Fruit fly (Drosophila melanogaster): ENCODE results near the gene Mst27D.

The Mst27D gene

dm6 chr2L:7042150-7042811 lies 18.4 kb downstream of the Mst27D start (continued):
- peak; percentile 38 for TF ChIP-seq CG18262 (tag; optimal IDR thresholded peaks at IDR 0.05)
- TF ChIP-seq aop (GFP tag; IDR thresholded peaks at IDR 0.05) = no peak
- TF ChIP-seq CG15696 (tag; optimal IDR thresholded peaks at IDR 0.05) = no peak
- TF ChIP-seq CG9727 (GFP tag; optimal IDR thresholded peaks at IDR 0.05) = peak; percentile 41
- TF ChIP-seq al (GFP tag; IDR thresholded peaks at IDR 0.05) = peak; percentile 36
- peak; percentile 76 for TF ChIP-seq Myb (GFP tag; optimal IDR thresholded peaks at IDR 0.05)
- TF ChIP-seq H2.0 (GFP tag; IDR thresholded peaks at IDR 0.05) = no peak; the same call in none of the 2 replicates
- peak; percentile 65 for TF ChIP-seq disco-r (GFP tag; optimal IDR thresholded peaks at IDR 0.05)
- peak; percentile 58; the same call in 1 of the 3 replicates for TF ChIP-seq CG6175 (GFP tag; IDR thresholded peaks at IDR 0.05)
- peak; percentile 41; the same call in 1 of the 2 replicates for TF ChIP-seq CG32772 (GFP tag; IDR thresholded peaks at IDR 0.05)
- TF ChIP-seq H15 (GFP tag; IDR thresholded peaks at IDR 0.05) = peak; percentile 26; the same call in 1 of the 3 replicates
- TF ChIP-seq Sox100B (GFP tag; optimal IDR thresholded peaks at IDR 0.05) = peak; percentile 33
- TF ChIP-seq CG17359 (tag; optimal IDR thresholded peaks at IDR 0.05) = no peak
- no peak for TF ChIP-seq sima (GFP tag; optimal IDR thresholded peaks at IDR 0.05)
- no peak for TF ChIP-seq Fer3 (tag; optimal IDR thresholded peaks at IDR 0.05)
- TF ChIP-seq Abd-B (GFP tag; optimal IDR thresholded peaks at IDR 0.05) = no peak
- no peak for TF ChIP-seq CG3065 (GFP tag; optimal IDR thresholded peaks at IDR 0.05)
- TF ChIP-seq Spps (tag; optimal IDR thresholded peaks at IDR 0.05) = no peak
- no peak for TF ChIP-seq Hr78 (GFP tag; optimal IDR thresholded peaks at IDR 0.05)
- no peak for TF ChIP-seq CG6854 (GFP tag; optimal IDR thresholded peaks at IDR 0.05)
- TF ChIP-seq gfzf (GFP tag; optimal IDR thresholded peaks at IDR 0.05) = peak; percentile 27
- no peak for TF ChIP-seq CTCF (GFP tag; optimal IDR thresholded peaks at IDR 0.05)
- TF ChIP-seq sim (GFP tag; IDR thresholded peaks at IDR 0.05) = no peak
- TF ChIP-seq phol (tag; optimal IDR thresholded peaks at IDR 0.05) = peak; percentile 21
- no peak for TF ChIP-seq CG3838 (GFP tag; optimal IDR thresholded peaks at IDR 0.05)
- TF ChIP-seq CG15601 (tag; optimal IDR thresholded peaks at IDR 0.05) = peak; percentile 8
- TF ChIP-seq Taf1 (GFP tag; IDR thresholded peaks at IDR 0.05) = no peak
- TF ChIP-seq CG7745 (tag; optimal IDR thresholded peaks at IDR 0.05) = no peak
- no peak for TF ChIP-seq en (GFP tag; optimal IDR thresholded peaks at IDR 0.05)
- TF ChIP-seq CG8765 (GFP tag; IDR thresholded peaks at IDR 0.05) = no peak
- peak; percentile 49 for TF ChIP-seq MTF-1 (GFP tag; optimal IDR thresholded peaks at IDR 0.05; ENCODE audit: borderline replicate concordance)
- TF ChIP-seq Nf-YC (tag; optimal IDR thresholded peaks at IDR 0.05) = peak; percentile 46
- no peak for TF ChIP-seq CG16863 (GFP tag; optimal IDR thresholded peaks at IDR 0.05)
- TF ChIP-seq CG2678 (tag; optimal IDR thresholded peaks at IDR 0.05) = peak; percentile 49
- peak; percentile 75 for TF ChIP-seq CG11456 (GFP tag; IDR thresholded peaks at IDR 0.05)
- peak; percentile 98 for TF ChIP-seq Dp (GFP tag; optimal IDR thresholded peaks at IDR 0.05)
- no peak for TF ChIP-seq Poxn (GFP tag; IDR thresholded peaks at IDR 0.05)
- peak; percentile 68 for TF ChIP-seq Ets65A (GFP tag)
- TF ChIP-seq Eip74EF (GFP tag; optimal IDR thresholded peaks at IDR 0.05) = peak in 1 of 2 experiments; percentile 47
- TF ChIP-seq CG12769 (tag; optimal IDR thresholded peaks at IDR 0.05) = peak; percentile 77
- TF ChIP-seq CkIIα-i1 (GFP tag; IDR thresholded peaks at IDR 0.05) = no peak
- peak; percentile 66; the same call in 1 of the 2 replicates for TF ChIP-seq sna (GFP tag; IDR thresholded peaks at IDR 0.05; ENCODE audit: partially characterized antibody)
- TF ChIP-seq h (optimal IDR thresholded peaks at IDR 0.05) = no peak
- peak; percentile 51 for TF ChIP-seq shn (GFP tag; optimal IDR thresholded peaks at IDR 0.05)
- peak; percentile 65 for TF ChIP-seq zfh2 (GFP tag; optimal IDR thresholded peaks at IDR 0.05)
- no peak for TF ChIP-seq CG1792 (GFP tag; optimal IDR thresholded peaks at IDR 0.05)
- TF ChIP-seq inv (GFP tag; IDR thresholded peaks at IDR 0.05; ENCODE audit: partially characterized antibody) = peak; percentile 47; the same call in 1 of the 2 replicates
- peak; percentile 88 for TF ChIP-seq CG3847 (GFP tag; IDR thresholded peaks at IDR 0.05)
- TF ChIP-seq stwl (tag; optimal IDR thresholded peaks at IDR 0.05) = peak; percentile 86
- TF ChIP-seq pan (optimal IDR thresholded peaks at IDR 0.05) = no peak
- peak in 1 of 2 experiments; percentile 23 for TF ChIP-seq pan (GFP tag; optimal IDR thresholded peaks at IDR 0.05 in 1 of 2, IDR thresholded peaks at IDR 0.05 in 1 of 2)

Measured in whole organism, embryonic.